Worm (Caenorhabditis elegans): ENCODE measurements around the gene prkl-1.
A peak's percentile ranks its signal among the peaks of the same experiment; 100 is the strongest.

Gene prkl-1

DNA sequence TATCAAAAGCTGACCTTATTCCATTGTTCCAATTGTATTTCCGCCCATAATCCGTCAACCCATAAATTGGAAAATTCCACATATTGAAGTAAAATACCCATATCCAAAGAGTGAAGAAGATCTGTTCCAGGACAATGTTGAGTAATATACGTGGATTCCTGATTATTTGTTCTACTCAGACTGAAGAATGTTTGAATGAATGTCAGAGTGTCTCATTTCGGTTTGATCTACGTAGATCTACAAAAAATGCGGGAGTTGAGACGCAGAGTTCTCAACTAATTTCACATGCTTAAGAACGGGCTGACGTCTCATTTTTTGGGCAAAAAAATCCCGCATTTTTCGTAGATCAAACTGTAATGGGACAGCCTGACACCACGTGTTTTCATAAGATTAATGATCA lies 14.3 kb downstream of the prkl-1 start, which contains the start of gene nhr-249:
Gene nhr-249 (minus strand): TSS at position 101 of the 400 bp plus-strand sequence.
- TF ChIP-seq nhr-80 (tag; optimal IDR thresholded peaks at IDR 0.05) (no peak), efl-1 (GFP tag; optimal IDR thresholded peaks at IDR 0.05) (peak; percentile 22)

DNA sequence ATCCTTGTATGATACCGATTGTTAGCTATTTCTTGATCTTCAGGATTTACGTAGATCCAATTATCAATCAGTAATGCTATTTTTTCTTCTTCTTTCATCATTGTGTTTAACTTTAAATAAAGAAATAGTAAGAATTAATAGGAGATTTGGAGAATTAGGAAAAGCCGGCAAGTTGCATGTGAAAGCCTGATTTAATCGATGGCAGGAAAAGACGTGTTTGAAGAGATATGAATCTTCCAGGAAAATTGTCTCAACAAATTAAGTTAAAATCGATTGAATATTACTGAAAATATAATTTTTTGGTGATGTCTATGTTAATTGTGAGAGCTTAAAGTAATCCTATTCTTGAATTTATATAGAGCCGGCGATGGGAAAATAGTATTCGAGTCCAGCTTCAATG lies 15.5 kb downstream of the prkl-1 start, which contains the start of gene ZK381.62:
Gene ZK381.62 (minus strand): TSS at position 101 of the 400 bp plus-strand sequence.
- TF ChIP-seq ztf-22 (GFP tag; optimal IDR thresholded peaks at IDR 0.05), result no peak
- no peak for TF ChIP-seq K12H6.12 (tag; optimal IDR thresholded peaks at IDR 0.05)
- TF ChIP-seq bed-2 (GFP tag; IDR thresholded peaks at IDR 0.05), result no peak
- TF ChIP-seq snpc-3.4 (tag; optimal IDR thresholded peaks at IDR 0.05), result no peak
- no peak for TF ChIP-seq sea-2 (GFP tag; IDR thresholded peaks at IDR 0.05)
- no peak for TF ChIP-seq atf-7 (tag; optimal IDR thresholded peaks at IDR 0.05)
- TF ChIP-seq unc-130 (GFP tag; optimal IDR thresholded peaks at IDR 0.05), result no peak
- no peak for TF ChIP-seq dpl-1 (GFP tag; optimal IDR thresholded peaks at IDR 0.05)
- no peak for TF ChIP-seq F10E7.11 (tag; optimal IDR thresholded peaks at IDR 0.05)
- TF ChIP-seq hmg-1.2 (GFP tag; IDR thresholded peaks at IDR 0.05), result no peak
- TF ChIP-seq attf-5 (GFP tag; optimal IDR thresholded peaks at IDR 0.05), result no peak
- no peak for TF ChIP-seq ceh-100 (GFP tag; IDR thresholded peaks at IDR 0.05)
- TF ChIP-seq tbp1 (GFP tag; optimal IDR thresholded peaks at IDR 0.05), result no peak
- no peak for TF ChIP-seq Y56A3A.18 (GFP tag; IDR thresholded peaks at IDR 0.05)
- TF ChIP-seq madf-6 (GFP tag; IDR thresholded peaks at IDR 0.05), result no peak
- no peak for TF ChIP-seq F52B5.7 (tag; optimal IDR thresholded peaks at IDR 0.05)
- no peak for TF ChIP-seq lin-26 (GFP tag; IDR thresholded peaks at IDR 0.05)
- no peak for TF ChIP-seq lsl-1 (GFP tag; optimal IDR thresholded peaks at IDR 0.05)

DNA sequence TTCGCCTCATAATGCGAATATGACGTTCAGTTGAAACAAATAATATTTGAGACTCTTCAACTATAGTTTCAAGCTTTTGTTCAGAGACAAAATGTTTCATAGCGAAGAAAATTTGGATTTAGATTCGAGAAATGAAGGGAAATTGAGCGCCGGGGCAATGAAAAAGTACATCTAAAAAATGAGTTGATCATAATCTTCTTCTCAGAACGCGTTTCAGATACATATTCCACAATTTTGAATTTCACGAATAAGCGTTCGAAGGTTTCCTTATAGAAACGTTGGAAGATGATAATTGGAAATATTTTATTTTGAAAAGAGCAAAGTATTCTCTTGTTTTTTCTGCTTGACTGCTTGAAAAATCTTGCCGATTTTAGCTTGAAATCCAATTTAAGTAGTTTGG lies 16.5 kb downstream of the prkl-1 start, which contains the start of gene ZK381.8:
Gene ZK381.8 (minus strand): TSS at position 101 of the 400 bp plus-strand sequence.
- TF ChIP-seq K12H6.12 (tag; optimal IDR thresholded peaks at IDR 0.05), result no peak
- TF ChIP-seq F57C9.4 (tag; optimal IDR thresholded peaks at IDR 0.05), result no peak
- no peak for TF ChIP-seq F55B11.4 (tag; optimal IDR thresholded peaks at IDR 0.05; ENCODE audit: borderline replicate concordance, insufficient read depth)

DNA sequence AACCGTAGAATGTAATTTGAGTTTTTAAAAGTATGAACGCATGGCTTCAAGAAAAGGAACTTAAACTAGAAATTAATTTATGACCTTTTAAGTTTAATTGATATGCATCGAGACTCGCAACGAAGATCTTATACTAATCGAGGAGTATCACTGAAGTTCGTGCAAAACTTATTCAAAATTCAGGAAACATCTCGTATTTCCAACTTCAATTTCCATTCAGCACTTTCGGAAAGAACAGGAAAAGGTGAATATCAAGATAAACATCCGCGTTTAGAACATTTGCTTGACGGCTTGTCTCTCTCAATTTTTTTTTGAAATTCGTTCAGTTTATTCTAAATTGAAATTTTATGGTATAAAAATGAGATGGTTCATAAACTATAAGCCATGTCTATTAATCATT lies 21.5 kb downstream of the prkl-1 start, which contains the start of gene ZK381.2:
Gene ZK381.2 (plus strand): TSS at position 301 of the 400 bp plus-strand sequence.
- TF ChIP-seq T26A5.8 (tag; optimal IDR thresholded peaks at IDR 0.05), result no peak
- TF ChIP-seq egl-44 (GFP tag; IDR thresholded peaks at IDR 0.05), result no peak
- no peak for TF ChIP-seq lir-1 (GFP tag; conservative IDR thresholded peaks at IDR 0.05)
- no peak for TF ChIP-seq let-526 (GFP tag; IDR thresholded peaks at IDR 0.05)
- TF ChIP-seq ZK185.1 (tag; optimal IDR thresholded peaks at IDR 0.05; ENCODE audit: poor library complexity, severe bottlenecking), result no peak
- TF ChIP-seq zfh-2 (GFP tag; conservative IDR thresholded peaks at IDR 0.05), result no peak
- TF ChIP-seq chd-7 (tag; optimal IDR thresholded peaks at IDR 0.05), result no peak

DNA sequence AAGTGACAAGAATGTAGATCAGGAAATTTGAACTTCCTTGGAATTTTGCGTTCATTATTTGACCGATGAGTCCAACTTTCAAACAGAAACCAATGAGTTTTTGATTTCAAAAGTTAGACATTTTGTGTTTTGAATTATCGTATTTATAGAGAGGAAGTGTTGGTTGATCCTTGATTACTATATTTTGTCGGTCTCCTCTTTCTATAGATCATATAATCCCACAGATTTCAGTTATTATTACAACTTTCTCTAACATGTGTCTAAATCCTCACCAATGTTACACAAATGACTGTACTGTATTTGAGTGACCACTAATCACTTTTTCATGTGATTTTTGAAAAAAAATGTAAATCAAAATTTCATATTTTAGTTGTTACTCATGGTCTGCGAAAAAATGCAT lies 22.2 kb downstream of the prkl-1 start, which contains the start of gene B0478.3:
Gene B0478.3 (minus strand): TSS at position 101 of the 400 bp plus-strand sequence.
- TF ChIP-seq ccch-3 (GFP tag; optimal IDR thresholded peaks at IDR 0.05) (no peak), Y67H2A.10 (GFP tag; conservative IDR thresholded peaks at IDR 0.05) (no peak), dpff-1 (tag; optimal IDR thresholded peaks at IDR 0.05) (no peak), zfh-2 (GFP tag; conservative IDR thresholded peaks at IDR 0.05) (no peak), ztf-28 (GFP tag; IDR thresholded peaks at IDR 0.05) (no peak), lin-35 (GFP tag; optimal IDR thresholded peaks at IDR 0.05) (no peak), ama-1 (optimal IDR thresholded peaks at IDR 0.05) (no peak), ama-1 (GFP tag; optimal IDR thresholded peaks at IDR 0.05) (no peak), lin-26 (GFP tag; IDR thresholded peaks at IDR 0.05) (no peak), ztf-26 (tag; optimal IDR thresholded peaks at IDR 0.05) (no peak), sdz-38 (tag; optimal IDR thresholded peaks at IDR 0.05) (no peak), chd-7 (tag; optimal IDR thresholded peaks at IDR 0.05) (no peak), unc-62 (GFP tag; optimal IDR thresholded peaks at IDR 0.05) (no peak), C17E4.6 (GFP tag; IDR thresholded peaks at IDR 0.05) (no peak), Y79H2A.3 (GFP tag; conservative IDR thresholded peaks at IDR 0.05) (no peak), hmg-20 (GFP tag; IDR thresholded peaks at IDR 0.05) (no peak), tbp1 (GFP tag; optimal IDR thresholded peaks at IDR 0.05) (no peak), pbrm-1 (GFP tag; IDR thresholded peaks at IDR 0.05) (no peak)
